Fruit fly (Drosophila melanogaster) whole organism, prepupa: ENCODE data around the gene hth.

Source experiments
- Blimp-1 ChIP-seq: fragments of 200-800 bp; sonication (Bioruptor generic); optimal IDR thresholded peaks from 3 replicates; lab custom pipeline; 2017; ENCODE audit warnings: missing biosample characterization, missing genetic modification characterization, mild to moderate bottlenecking, moderate library complexity, missing genetic modification reagents
- CG10631 ChIP-seq: fragments of 200-800 bp; sonication (Bioruptor generic); optimal IDR thresholded peaks from 2 replicates; lab custom pipeline; 2016; ENCODE audit warnings: missing biosample characterization, missing genetic modification characterization
- CG10669 ChIP-seq: fragments of 200-800 bp; sonication (Bioruptor generic); optimal IDR thresholded peaks from 3 replicates; lab custom pipeline; 2018; ENCODE audit warnings: missing biosample characterization, mild to moderate bottlenecking, missing genetic modification characterization, moderate library complexity
- CG11902 ChIP-seq: fragments of 200-800 bp; sonication (Bioruptor generic); optimal IDR thresholded peaks from 3 replicates; lab custom pipeline; 2016; ENCODE audit warnings: missing biosample characterization, missing genetic modification characterization
- CG15336 ChIP-seq: fragments of 200-800 bp; sonication (Bioruptor generic); IDR thresholded peaks from 2 replicates; pipeline ENCODE4 v1.3.6; 2022; ENCODE audit warnings: missing biosample characterization, missing genetic modification characterization
- CG1621 ChIP-seq: fragments of 200-800 bp; sonication (Bioruptor generic); optimal IDR thresholded peaks from 3 replicates; lab custom pipeline; 2018; ENCODE audit warnings: missing biosample characterization, mild to moderate bottlenecking, missing genetic modification characterization
- CG16779 ChIP-seq: fragments of 200-800 bp; sonication (Bioruptor generic); optimal IDR thresholded peaks from 3 replicates; lab custom pipeline; 2017; ENCODE audit warnings: missing biosample characterization, mild to moderate bottlenecking, missing genetic modification characterization
- CG3032 ChIP-seq: fragments of 200-800 bp; optimal IDR thresholded peaks from 2 replicates; lab custom pipeline; 2019; ENCODE audit warnings: missing biosample characterization, mild to moderate bottlenecking, missing genetic modification characterization, moderate library complexity
- CG31627 ChIP-seq: fragments of 200-800 bp; sonication (Bioruptor generic); optimal IDR thresholded peaks from 3 replicates; lab custom pipeline; 2016; ENCODE audit warnings: missing biosample characterization, missing genetic modification characterization
- CG32006 ChIP-seq: fragments of 200-800 bp; sonication (Bioruptor generic); optimal IDR thresholded peaks from 3 replicates; lab custom pipeline; 2017; ENCODE audit warnings: missing biosample characterization, mild to moderate bottlenecking, missing genetic modification characterization
- CG4318 ChIP-seq: fragments of 200-800 bp; sonication (Bioruptor generic); optimal IDR thresholded peaks from 3 replicates; lab custom pipeline; 2017; ENCODE audit warnings: missing biosample characterization, mild to moderate bottlenecking, missing genetic modification characterization
- CG6163 ChIP-seq: fragments of 200-800 bp; sonication (Bioruptor generic); IDR thresholded peaks from 3 replicates; pipeline ENCODE4 v1.3.6; 2022; ENCODE audit warnings: missing biosample characterization, missing genetic modification characterization
- CG6792 ChIP-seq: fragments of 200-800 bp; sonication (Bioruptor generic); optimal IDR thresholded peaks from 3 replicates; lab custom pipeline; 2016; ENCODE audit warnings: missing biosample characterization, missing genetic modification characterization
- CG6808 ChIP-seq: fragments of 200-800 bp; sonication (Bioruptor generic); optimal IDR thresholded peaks from 3 replicates; lab custom pipeline; 2017; ENCODE audit warnings: missing biosample characterization, missing genetic modification characterization, mild to moderate bottlenecking, moderate library complexity, missing genetic modification reagents
- CG8119 ChIP-seq: fragments of 200-800 bp; sonication (Bioruptor generic); IDR thresholded peaks from 3 replicates; pipeline ENCODE4 v1.3.6; 2022; ENCODE audit warnings: missing biosample characterization, missing genetic modification characterization
- CG8632 ChIP-seq: fragments of 200-800 bp; sonication (Bioruptor generic); optimal IDR thresholded peaks from 3 replicates; lab custom pipeline; 2016; ENCODE audit warnings: missing biosample characterization, missing genetic modification characterization
- Eip75B ChIP-seq: fragments of 200-800 bp; sonication (Bioruptor generic); optimal IDR thresholded peaks from 3 replicates; lab custom pipeline; 2016; ENCODE audit warnings: missing biosample characterization, missing genetic modification characterization
- Eip78C ChIP-seq: fragments of 200-800 bp; sonication (Bioruptor generic); peaks from one replicate; lab custom pipeline; 2016; ENCODE audit warnings: missing biosample characterization, missing genetic modification characterization
- Eip93F ChIP-seq: fragments of 200-800 bp; sonication (Bioruptor generic); optimal IDR thresholded peaks from 2 replicates; lab custom pipeline; 2016; ENCODE audit warnings: missing biosample characterization, mild to moderate bottlenecking, missing genetic modification characterization
- Ets21C ChIP-seq: fragments of 200-800 bp; sonication (Bioruptor generic); optimal IDR thresholded peaks from 3 replicates; lab custom pipeline; 2016; ENCODE audit warnings: missing biosample characterization, missing genetic modification characterization
- Ets96B ChIP-seq: fragments of 200-800 bp; optimal IDR thresholded peaks from 2 replicates; lab custom pipeline; 2019; ENCODE audit warnings: missing biosample characterization, mild to moderate bottlenecking, missing genetic modification characterization, moderate library complexity
- Gug ChIP-seq: fragments of 200-800 bp; sonication (Bioruptor generic); IDR thresholded peaks from 2 replicates; pipeline ENCODE4 v1.3.6; 2022; ENCODE audit warnings: missing biosample characterization, missing genetic modification characterization
- Hr38 ChIP-seq: sonication (Bioruptor generic); optimal IDR thresholded peaks from 2 replicates; lab custom pipeline; 2016; ENCODE audit warnings: missing biosample characterization, missing genetic modification characterization
- Hr4 ChIP-seq: fragments of 200-800 bp; sonication (Bioruptor generic); optimal IDR thresholded peaks from 3 replicates; lab custom pipeline; 2016; ENCODE audit warnings: missing biosample characterization, missing genetic modification characterization
- Lpt ChIP-seq: fragments of 200-800 bp; sonication (Bioruptor generic); optimal IDR thresholded peaks from 3 replicates; lab custom pipeline; 2016; ENCODE audit warnings: missing biosample characterization, missing genetic modification characterization
- Sox15 ChIP-seq: fragments of 200-800 bp; sonication (Bioruptor generic); optimal IDR thresholded peaks from 3 replicates; lab custom pipeline; 2016; ENCODE audit warnings: missing biosample characterization, missing genetic modification characterization
- achi ChIP-seq: fragments of 200-800 bp; sonication (Bioruptor generic); optimal IDR thresholded peaks from 3 replicates; lab custom pipeline; 2016; ENCODE audit warnings: missing biosample characterization, missing genetic modification characterization
- cyc ChIP-seq: fragments of 200-800 bp; sonication (Bioruptor generic); optimal IDR thresholded peaks from 3 replicates; lab custom pipeline; 2016; ENCODE audit warnings: missing biosample characterization, missing genetic modification characterization
- dsx ChIP-seq: fragments of 200-800 bp; optimal IDR thresholded peaks from 3 replicates; lab custom pipeline; 2019; ENCODE audit warnings: missing biosample characterization, mild to moderate bottlenecking, missing genetic modification characterization, moderate library complexity; ENCODE audit not compliant: poor library complexity, severe bottlenecking
- eg ChIP-seq: fragments of 200-800 bp; sonication (Bioruptor generic); IDR thresholded peaks from 3 replicates; pipeline ENCODE4 v1.3.6; 2022; ENCODE audit warnings: missing biosample characterization, missing genetic modification characterization
- esn ChIP-seq: fragments of 200-800 bp; sonication (Bioruptor generic); optimal IDR thresholded peaks from 2 replicates; lab custom pipeline; 2016; ENCODE audit warnings: missing biosample characterization, mild to moderate bottlenecking, missing genetic modification characterization, moderate library complexity
- lz ChIP-seq: fragments of 200-800 bp; sonication (Bioruptor generic); optimal IDR thresholded peaks from 3 replicates; lab custom pipeline; 2016; ENCODE audit warnings: missing biosample characterization, missing genetic modification characterization
- net ChIP-seq: fragments of 200-800 bp; sonication (Bioruptor generic); optimal IDR thresholded peaks from 3 replicates; lab custom pipeline; 2016; ENCODE audit warnings: missing biosample characterization, missing genetic modification characterization
- salr ChIP-seq, 2 experiments: fragments of 200-800 bp; sonication (Bioruptor generic); optimal IDR thresholded peaks; 3 replicates each; lab custom pipeline; 2016 to 2018; ENCODE audit warnings: missing biosample characterization in 2 of 2, missing genetic modification characterization in 2 of 2, mild to moderate bottlenecking in 1 of 2
- spab ChIP-seq: fragments of 200-800 bp; sonication (Bioruptor generic); optimal IDR thresholded peaks from 2 replicates; lab custom pipeline; 2017; ENCODE audit warnings: missing biosample characterization, mild to moderate bottlenecking, missing genetic modification characterization, missing genetic modification reagents
- ss ChIP-seq, 2 experiments: fragments of 200-800 bp; sonication (Bioruptor generic); optimal IDR thresholded peaks; 2 replicates in 1 of 2; 3 replicates in 1 of 2; lab custom pipeline; 2017 to 2018; ENCODE audit warnings: mild to moderate bottlenecking in 2 of 2, missing biosample characterization in 2 of 2, missing genetic modification characterization in 2 of 2, moderate library complexity in 1 of 2
- svp ChIP-seq: fragments of 200-800 bp; sonication (Bioruptor generic); peaks from one replicate; lab custom pipeline; 2016; ENCODE audit warnings: missing biosample characterization, missing genetic modification characterization

The hth gene

dm6 chr3R:10573665-10574064 lies 65.7 kb downstream of the hth start:
- no peak for TF ChIP-seq cyc (GFP tag; lab: Kevin White, UChicago)
- TF ChIP-seq Eip75B: no peak
- TF ChIP-seq CG10669 (GFP tag; lab: Kevin White, UChicago): no peak
- TF ChIP-seq CG6808: no peak
- no peak for TF ChIP-seq CG15336 (GFP tag; lab: Robert Waterston, UW)
- TF ChIP-seq Gug (GFP tag; lab: Robert Waterston, UW): no peak
- no peak for TF ChIP-seq CG16779 (tag; lab: Kevin White, UChicago)
- TF ChIP-seq eg: no peak
- TF ChIP-seq salr (GFP tag; optimal IDR thresholded peaks at IDR 0.05; lab: Kevin White, UChicago): no peak
- TF ChIP-seq CG11902 (GFP tag; lab: Kevin White, UChicago): no peak
- no peak for TF ChIP-seq Ets96B (tag; lab: Kevin White, UChicago)
- no peak for TF ChIP-seq achi
- no peak for TF ChIP-seq Lpt (GFP tag; lab: Kevin White, UChicago)
- TF ChIP-seq dsx (GFP tag; lab: Kevin White, UChicago): peak; percentile 80
- TF ChIP-seq CG6163: 0 out of 3 replicates have a peak, but pooled peaks have one; percentile 20
- TF ChIP-seq Eip93F (GFP tag; lab: Kevin White, UChicago): no peak
- no peak for TF ChIP-seq CG1621
- no peak for TF ChIP-seq Ets21C (GFP tag; lab: Kevin White, UChicago)
- no peak for TF ChIP-seq CG31627 (GFP tag; lab: Kevin White, UChicago)
- no peak for TF ChIP-seq CG4318 (GFP tag; lab: Kevin White, UChicago)
- TF ChIP-seq CG8632 (GFP tag; lab: Kevin White, UChicago): no peak
- TF ChIP-seq spab: no peak
- peak; percentile 77 for TF ChIP-seq Blimp-1

dm6 chr3R:10571237-10571863 lies 68.0 kb downstream of the hth start:
- TF ChIP-seq CG15336 (GFP tag; lab: Robert Waterston, UW) (no peak), CG3032 (tag; lab: Kevin White, UChicago) (no peak), ss (GFP tag; optimal IDR thresholded peaks at IDR 0.05; lab: Kevin White, UChicago) (no peak), net (no peak), CG11902 (GFP tag; lab: Kevin White, UChicago) (no peak), lz (no peak), Sox15 (GFP tag; lab: Kevin White, UChicago) (no peak), Blimp-1 (no peak), CG6792 (GFP tag; lab: Kevin White, UChicago) (no peak), Hr38 (no peak)

dm6 chr3R:10570658-10571057 lies 68.7 kb downstream of the hth start:
- no peak for TF ChIP-seq Lpt (GFP tag; lab: Kevin White, UChicago)
- TF ChIP-seq svp (GFP tag; lab: Kevin White, UChicago): peak; percentile 42
- TF ChIP-seq, all 60 proteins: peak for 1

dm6 chr3R:10568537-10568936 lies 70.8 kb downstream of the hth start:
- TF ChIP-seq Ets96B (tag; lab: Kevin White, UChicago) (no peak), Hr4 (GFP tag; lab: Kevin White, UChicago) (peak; percentile 16), CG8119 (GFP tag; lab: Robert Waterston, UW) (0 out of 3 replicates have a peak, but pooled peaks have one; percentile 15), CG11902 (GFP tag; lab: Kevin White, UChicago) (no peak), CG10631 (GFP tag; lab: Kevin White, UChicago) (peak; percentile 39), Eip78C (peak; percentile 66), esn (GFP tag; lab: Kevin White, UChicago) (peak; percentile 16), CG32006 (peak; percentile 10)
